Worm (Caenorhabditis elegans): ENCODE measurements around the gene col-132.

- TF ChIP-seq aly-2 (tag; optimal IDR thresholded peaks at IDR 0.05) (no peak), nhr-76 (tag; optimal IDR thresholded peaks at IDR 0.05) (no peak), sptf-1 (tag; optimal IDR thresholded peaks at IDR 0.05) (no peak), fkh-10 (GFP tag; optimal IDR thresholded peaks at IDR 0.05) (no peak), snpc-4 (tag; optimal IDR thresholded peaks at IDR 0.05) (no peak), tlp-1 (tag; optimal IDR thresholded peaks at IDR 0.05) (no peak), tbx-2 (tag; optimal IDR thresholded peaks at IDR 0.05) (no peak), ama-1 (optimal IDR thresholded peaks at IDR 0.05) (no peak)
These were observed 10.0 kb downstream of the col-132 start for ce11 chrIV:13080861-13081260.
